Fruit fly (Drosophila melanogaster) whole organism, adult: ENCODE measurements around the gene tbc.

Experiments
- CG11617 ChIP-seq: fragments of 200-800 bp; sonication (Bioruptor generic); optimal IDR thresholded peaks from 2 replicates; lab custom pipeline; 2017; ENCODE audit warnings: mild to moderate bottlenecking, missing biosample characterization, missing genetic modification reagents, missing genetic modification characterization
- CG12768 ChIP-seq: fragments of 200-800 bp; sonication (Bioruptor generic); optimal IDR thresholded peaks from 2 replicates; lab custom pipeline; 2017; ENCODE audit warnings: missing biosample characterization, missing genetic modification characterization, mild to moderate bottlenecking, moderate library complexity, missing genetic modification reagents
- CG14711 ChIP-seq: fragments of 200-800 bp; sonication (Bioruptor generic); optimal IDR thresholded peaks from 2 replicates; lab custom pipeline; 2018; ENCODE audit warnings: missing biosample characterization, mild to moderate bottlenecking, missing genetic modification characterization, moderate library complexity
- CG1620 ChIP-seq: fragments of 200-800 bp; sonication (Bioruptor generic); optimal IDR thresholded peaks from 2 replicates; lab custom pipeline; 2016; ENCODE audit warnings: missing biosample characterization, missing genetic modification characterization
- CG33017 ChIP-seq: fragments of 200-800 bp; sonication (Bioruptor generic); optimal IDR thresholded peaks from 2 replicates; lab custom pipeline; 2018; ENCODE audit warnings: missing biosample characterization, mild to moderate bottlenecking, missing genetic modification characterization, moderate library complexity
- CG5204 ChIP-seq: fragments of 200-800 bp; sonication (Bioruptor generic); optimal IDR thresholded peaks from 2 replicates; lab custom pipeline; 2016; ENCODE audit warnings: missing biosample characterization, missing genetic modification characterization
- CG7045 ChIP-seq: fragments of 200-800 bp; sonication (Bioruptor generic); optimal IDR thresholded peaks from 2 replicates; lab custom pipeline; 2017; ENCODE audit warnings: missing biosample characterization, mild to moderate bottlenecking, missing genetic modification characterization
- CG7101 ChIP-seq: fragments of 200-800 bp; sonication (Bioruptor generic); optimal IDR thresholded peaks from 2 replicates; lab custom pipeline; 2018; ENCODE audit warnings: missing biosample characterization, mild to moderate bottlenecking, missing genetic modification characterization, moderate library complexity
- Clk ChIP-seq: fragments of 200-800 bp; sonication (Bioruptor generic); optimal IDR thresholded peaks from 2 replicates; lab custom pipeline; 2017; ENCODE audit warnings: missing biosample characterization, missing genetic modification characterization
- Crg-1 ChIP-seq: fragments of 200-800 bp; sonication (Bioruptor generic); optimal IDR thresholded peaks from 2 replicates; lab custom pipeline; 2016; ENCODE audit warnings: missing biosample characterization, missing genetic modification characterization
- Hr96 ChIP-seq: fragments of 200-800 bp; sonication (Bioruptor generic); optimal IDR thresholded peaks from 2 replicates; lab custom pipeline; 2016; ENCODE audit warnings: missing biosample characterization, missing genetic modification characterization
- Mnt ChIP-seq: fragments of 200-800 bp; sonication (Bioruptor generic); optimal IDR thresholded peaks from 2 replicates; lab custom pipeline; 2016; ENCODE audit warnings: missing biosample characterization, mild to moderate bottlenecking, missing genetic modification characterization
- bab1 ChIP-seq: fragments of 200-800 bp; sonication (Bioruptor generic); optimal IDR thresholded peaks from 3 replicates; lab custom pipeline; 2019; ENCODE audit warnings: missing biosample characterization, mild to moderate bottlenecking, missing genetic modification characterization, moderate library complexity
- cic ChIP-seq: fragments of 200-800 bp; sonication (Bioruptor generic); optimal IDR thresholded peaks from 2 replicates; lab custom pipeline; 2017; ENCODE audit warnings: missing biosample characterization, mild to moderate bottlenecking, missing genetic modification characterization, moderate library complexity
- cnc ChIP-seq, 2 experiments: fragments of >200 bp; optimal IDR thresholded peaks; 2 replicates each; lab custom pipeline; 2017
- kay ChIP-seq: fragments of 200-800 bp; sonication (Bioruptor generic); peaks from one replicate; lab custom pipeline; 2016; ENCODE audit warnings: missing biosample characterization, missing genetic modification characterization, borderline replicate concordance
- ovo ChIP-seq: fragments of 200-800 bp; sonication (Bioruptor generic); optimal IDR thresholded peaks from 2 replicates; lab custom pipeline; 2016; ENCODE audit warnings: missing biosample characterization, missing genetic modification characterization
- pad ChIP-seq: fragments of 200-800 bp; sonication (Bioruptor generic); optimal IDR thresholded peaks from 3 replicates; lab custom pipeline; 2017; ENCODE audit warnings: missing biosample characterization, missing genetic modification characterization, mild to moderate bottlenecking, moderate library complexity, missing genetic modification reagents
- tj ChIP-seq: fragments of 200-800 bp; sonication (Bioruptor generic); optimal IDR thresholded peaks from 3 replicates; lab custom pipeline; 2017; ENCODE audit warnings: missing biosample characterization, mild to moderate bottlenecking, missing genetic modification characterization, moderate library complexity
- toe ChIP-seq: fragments of 200-800 bp; sonication (Bioruptor generic); optimal IDR thresholded peaks from 2 replicates; lab custom pipeline; 2016; ENCODE audit warnings: missing biosample characterization, missing genetic modification characterization

The tbc gene

dm6 chrX:20501640-20502039 lies 52.5 kb downstream of the tbc start:
- TF ChIP-seq CG12768 (GFP tag; lab: Kevin White, UChicago) (no peak), cnc (optimal IDR thresholded peaks at IDR 0.05; lab: Kevin White, UChicago) (no peak), CG7045 (no peak), Clk (GFP tag; lab: Kevin White, UChicago) (no peak), kay (no peak), CG33017 (tag; lab: Kevin White, UChicago) (no peak), CG1620 (no peak), ovo (GFP tag; lab: Kevin White, UChicago) (no peak), pad (no peak), toe (GFP tag; lab: Kevin White, UChicago) (no peak), CG11617 (no peak)

dm6 chrX:20502252-20502651 lies 53.1 kb downstream of the tbc start:
- TF ChIP-seq CG12768 (GFP tag; lab: Kevin White, UChicago) (no peak), tj (GFP tag; lab: Kevin White, UChicago) (no peak), bab1 (GFP tag; lab: Kevin White, UChicago) (no peak), kay (no peak), CG5204 (GFP tag; lab: Kevin White, UChicago) (no peak), cic (GFP tag; lab: Kevin White, UChicago) (no peak), ovo (GFP tag; lab: Kevin White, UChicago) (no peak), CG33017 (tag; lab: Kevin White, UChicago) (no peak), Hr96 (no peak), toe (GFP tag; lab: Kevin White, UChicago) (no peak), Crg-1 (no peak), CG7101 (no peak), CG7045 (no peak), Mnt (GFP tag; lab: Kevin White, UChicago) (no peak), CG11617 (no peak), Clk (GFP tag; lab: Kevin White, UChicago) (no peak), CG1620 (no peak), pad (no peak)

- no peak for TF ChIP-seq CG12768 (GFP tag; lab: Kevin White, UChicago)
- TF ChIP-seq pad = peak; percentile 29
- TF ChIP-seq bab1 (GFP tag; lab: Kevin White, UChicago) = no peak
- peak; percentile 21 for TF ChIP-seq cic (GFP tag; lab: Kevin White, UChicago)
- no peak for TF ChIP-seq Clk (GFP tag; lab: Kevin White, UChicago)
- no peak for TF ChIP-seq CG5204 (GFP tag; lab: Kevin White, UChicago)
- peak; percentile 29 for TF ChIP-seq CG14711 (tag; lab: Kevin White, UChicago)
- no peak for TF ChIP-seq kay
- TF ChIP-seq ovo (GFP tag; lab: Kevin White, UChicago) = no peak
- peak; percentile 51 for TF ChIP-seq Hr96
- no peak for TF ChIP-seq CG1620
- no peak for TF ChIP-seq cnc (optimal IDR thresholded peaks at IDR 0.05; lab: Kevin White, UChicago)
- no peak for TF ChIP-seq Crg-1
- no peak for TF ChIP-seq CG7045
- TF ChIP-seq CG33017 (tag; lab: Kevin White, UChicago) = no peak
- TF ChIP-seq CG11617 = peak; percentile 44
- TF ChIP-seq toe (GFP tag; lab: Kevin White, UChicago) = no peak
- peak; percentile 17 for TF ChIP-seq CG7101
- peak; percentile 12 for TF ChIP-seq tj (GFP tag; lab: Kevin White, UChicago)
- TF ChIP-seq Mnt (GFP tag; lab: Kevin White, UChicago) = peak; percentile 44
Measured at dm6 chrX:20502776-20503503, 53.8 kb downstream of the tbc start.

dm6 chrX:20503504-20503829 lies 54.3 kb downstream of the tbc start:
- TF ChIP-seq Crg-1 = no peak
- no peak for TF ChIP-seq CG5204 (GFP tag; lab: Kevin White, UChicago)
- TF ChIP-seq pad = no peak
- TF ChIP-seq CG33017 (tag; lab: Kevin White, UChicago) = no peak
- TF ChIP-seq toe (GFP tag; lab: Kevin White, UChicago) = no peak
- TF ChIP-seq ovo (GFP tag; lab: Kevin White, UChicago) = no peak
- no peak for TF ChIP-seq CG12768 (GFP tag; lab: Kevin White, UChicago)
- no peak for TF ChIP-seq CG11617
- TF ChIP-seq CG7045 = no peak
- TF ChIP-seq CG7101 = no peak
- no peak for TF ChIP-seq CG1620

dm6 chrX:20505897-20506296 lies 56.8 kb downstream of the tbc start:
- peak; percentile 76 for TF ChIP-seq CG1620
- peak; percentile 88 for TF ChIP-seq ovo (GFP tag; lab: Kevin White, UChicago)
- peak; percentile 83 for TF ChIP-seq Crg-1
- peak; percentile 23 for TF ChIP-seq Hr96
- TF ChIP-seq CG14711 (tag; lab: Kevin White, UChicago) = peak; percentile 51
- no peak for TF ChIP-seq CG5204 (GFP tag; lab: Kevin White, UChicago)
- TF ChIP-seq cnc (optimal IDR thresholded peaks at IDR 0.05; lab: Kevin White, UChicago) = no peak
- TF ChIP-seq Mnt (GFP tag; lab: Kevin White, UChicago) = peak; percentile 43
- peak; percentile 14 for TF ChIP-seq CG7045
- TF ChIP-seq CG7101 = peak; percentile 80
- TF ChIP-seq kay = peak; percentile 50
- TF ChIP-seq tj (GFP tag; lab: Kevin White, UChicago) = peak; percentile 71
- TF ChIP-seq Clk (GFP tag; lab: Kevin White, UChicago) = no peak
- peak; percentile 43 for TF ChIP-seq cic (GFP tag; lab: Kevin White, UChicago)
- no peak for TF ChIP-seq CG33017 (tag; lab: Kevin White, UChicago)
- TF ChIP-seq toe (GFP tag; lab: Kevin White, UChicago) = no peak
- TF ChIP-seq bab1 (GFP tag; lab: Kevin White, UChicago) = no peak
- TF ChIP-seq CG11617 = peak; percentile 55
- peak; percentile 46 for TF ChIP-seq pad
- TF ChIP-seq CG12768 (GFP tag; lab: Kevin White, UChicago) = peak; percentile 2

dm6 chrX:20507785-20508184 lies 58.7 kb downstream of the tbc start:
- no peak for TF ChIP-seq CG5204 (GFP tag; lab: Kevin White, UChicago)
- TF ChIP-seq ovo (GFP tag; lab: Kevin White, UChicago) = no peak
- no peak for TF ChIP-seq bab1 (GFP tag; lab: Kevin White, UChicago)
- no peak for TF ChIP-seq CG7101
- no peak for TF ChIP-seq CG33017 (tag; lab: Kevin White, UChicago)
- TF ChIP-seq CG14711 (tag; lab: Kevin White, UChicago) = no peak
- no peak for TF ChIP-seq Clk (GFP tag; lab: Kevin White, UChicago)
- TF ChIP-seq Mnt (GFP tag; lab: Kevin White, UChicago) = no peak
- no peak for TF ChIP-seq toe (GFP tag; lab: Kevin White, UChicago)
- no peak for TF ChIP-seq pad
- no peak for TF ChIP-seq Crg-1
- TF ChIP-seq cnc (optimal IDR thresholded peaks at IDR 0.05; lab: Kevin White, UChicago) = no peak
- TF ChIP-seq CG1620 = no peak
- no peak for TF ChIP-seq cic (GFP tag; lab: Kevin White, UChicago)
- no peak for TF ChIP-seq tj (GFP tag; lab: Kevin White, UChicago)
- no peak for TF ChIP-seq CG7045
- TF ChIP-seq kay = no peak
- no peak for TF ChIP-seq Hr96
- no peak for TF ChIP-seq CG11617
